Worm (Caenorhabditis elegans): ENCODE results near the gene smap-1.

Gene smap-1

ce11 chrIII:10706972-10707438 lies 32.6 kb downstream of the smap-1 start, which contains the start of the genes Y39A1A.21 and Y39A1A.22 (continued):
- no peak for TF ChIP-seq cey-2 (tag; optimal IDR thresholded peaks at IDR 0.05; ENCODE audit: borderline replicate concordance, insufficient read depth)
- TF ChIP-seq R02D3.7 (tag; optimal IDR thresholded peaks at IDR 0.05): no peak
- TF ChIP-seq ctbp-1 (GFP tag; IDR thresholded peaks at IDR 0.05): 0 out of 2 replicates have a peak, but pooled peaks have one; percentile 30
- TF ChIP-seq zfp-3 (GFP tag; conservative IDR thresholded peaks at IDR 0.05): no peak
- TF ChIP-seq dpl-1 (GFP tag; optimal IDR thresholded peaks at IDR 0.05): peak; percentile 78
- TF ChIP-seq mxl-2 (GFP tag; conservative IDR thresholded peaks at IDR 0.05): no peak
- TF ChIP-seq nhr-25 (tag; optimal IDR thresholded peaks at IDR 0.05; ENCODE audit: borderline replicate concordance, insufficient read depth): no peak
- no peak for TF ChIP-seq snpc-1.2 (GFP tag; IDR thresholded peaks at IDR 0.05)
- peak; percentile 86 for TF ChIP-seq dve-1 (tag; optimal IDR thresholded peaks at IDR 0.05; ENCODE audit: insufficient read depth)
- 0 out of 2 replicates have a peak, but pooled peaks have one; percentile 43 for TF ChIP-seq ZK337.2 (GFP tag; IDR thresholded peaks at IDR 0.05)
- no peak for TF ChIP-seq ceh-28 (tag; optimal IDR thresholded peaks at IDR 0.05)
- peak; percentile 62 for TF ChIP-seq nhr-48 (tag; optimal IDR thresholded peaks at IDR 0.05)
- no peak for TF ChIP-seq madf-5 (GFP tag; IDR thresholded peaks at IDR 0.05)
- TF ChIP-seq F37D6.2 (tag; optimal IDR thresholded peaks at IDR 0.05): peak; percentile 58
- TF ChIP-seq egl-43 (GFP tag; IDR thresholded peaks at IDR 0.05): peak; percentile 71
- peak; percentile 68 for TF ChIP-seq nhr-102 (tag; optimal IDR thresholded peaks at IDR 0.05)
- no peak for TF ChIP-seq mxl-3 (GFP tag; optimal IDR thresholded peaks at IDR 0.05)
- no peak for TF ChIP-seq Y5F2A.4 (GFP tag; optimal IDR thresholded peaks at IDR 0.05)
- TF ChIP-seq unc-130 (GFP tag; optimal IDR thresholded peaks at IDR 0.05): peak; percentile 8
- peak; percentile 23 for TF ChIP-seq F10B5.3 (tag; optimal IDR thresholded peaks at IDR 0.05)
- TF ChIP-seq Y48G9A.11 (GFP tag; IDR thresholded peaks at IDR 0.05): 0 out of 2 replicates have a peak, but pooled peaks have one; percentile 31
- TF ChIP-seq nhr-77 (tag; optimal IDR thresholded peaks at IDR 0.05): peak; percentile 63
- no peak for TF ChIP-seq lin-29 (GFP tag; IDR thresholded peaks at IDR 0.05)
- no peak for TF ChIP-seq ceh-62 (tag; optimal IDR thresholded peaks at IDR 0.05)
- TF ChIP-seq fkh-10 (GFP tag; optimal IDR thresholded peaks at IDR 0.05): peak; percentile 33
- no peak for TF ChIP-seq daf-12 (tag; optimal IDR thresholded peaks at IDR 0.05)
- peak; percentile 16 for TF ChIP-seq zfp-2 (tag; optimal IDR thresholded peaks at IDR 0.05)
- peak; percentile 44 for TF ChIP-seq duxl-1 (tag; optimal IDR thresholded peaks at IDR 0.05; ENCODE audit: poor library complexity)
- TF ChIP-seq hlh-11 (tag; optimal IDR thresholded peaks at IDR 0.05): peak; percentile 80
- peak; percentile 67 for TF ChIP-seq rbr-2 (tag; optimal IDR thresholded peaks at IDR 0.05)
- no peak for TF ChIP-seq D1046.2 (GFP tag; IDR thresholded peaks at IDR 0.05)
- no peak for TF ChIP-seq lir-3 (tag; optimal IDR thresholded peaks at IDR 0.05)
- TF ChIP-seq skn-1 (tag; optimal IDR thresholded peaks at IDR 0.05): no peak
- TF ChIP-seq hmg-1.1 (GFP tag; IDR thresholded peaks at IDR 0.05): peak; percentile 72
- TF ChIP-seq php-3 (GFP tag; IDR thresholded peaks at IDR 0.05): no peak
- TF ChIP-seq zip-11 (GFP tag; IDR thresholded peaks at IDR 0.05): no peak
- TF ChIP-seq aha-1 (tag): no peak
- peak; percentile 70 for TF ChIP-seq nhr-11 (tag; optimal IDR thresholded peaks at IDR 0.05)
- no peak for TF ChIP-seq T20F7.1 (GFP tag; optimal IDR thresholded peaks at IDR 0.05)
- TF ChIP-seq tra-1 (GFP tag; IDR thresholded peaks at IDR 0.05): peak; percentile 61; the same call in 1 of the 2 replicates
- peak; percentile 27 for TF ChIP-seq F49E8.2 (tag; optimal IDR thresholded peaks at IDR 0.05; ENCODE audit: borderline replicate concordance)
- TF ChIP-seq hif-1 (tag; optimal IDR thresholded peaks at IDR 0.05): peak in 1 of 2 experiments; percentile 60
- no peak for TF ChIP-seq egl-27 (tag; optimal IDR thresholded peaks at IDR 0.05)
- no peak for TF ChIP-seq dmd-9 (GFP tag; IDR thresholded peaks at IDR 0.05)
- no peak for TF ChIP-seq ama-1 (optimal IDR thresholded peaks at IDR 0.05)
- TF ChIP-seq unc-62 (GFP tag; optimal IDR thresholded peaks at IDR 0.05 in 1 of 2): no peak
- TF ChIP-seq unc-62 (tag; optimal IDR thresholded peaks at IDR 0.05): no peak
- TF ChIP-seq pqm-1 (tag; optimal IDR thresholded peaks at IDR 0.05): peak; percentile 18
- no peak for TF ChIP-seq gei-8 (GFP tag; optimal IDR thresholded peaks at IDR 0.05)
- TF ChIP-seq jun-1 (tag; optimal IDR thresholded peaks at IDR 0.05): peak; percentile 38
- peak; percentile 53 for TF ChIP-seq ztf-7 (tag; optimal IDR thresholded peaks at IDR 0.05)

All from whole organism, L4 larva.